Fruit fly (Drosophila melanogaster) whole organism: ENCODE data around the gene Arp5.

ENCODE experiments used
- CG8478 ChIP-seq: fragments of >200 bp; optimal IDR thresholded peaks from 2 replicates; lab custom pipeline; 2018; ENCODE audit warnings: inconsistent platforms
- EcR ChIP-seq, 2 experiments: fragments of >200 bp; optimal IDR thresholded peaks; 2 replicates each; lab custom pipeline; 2017; ENCODE audit warnings: missing biosample characterization in 2 of 2, missing genetic modification characterization in 2 of 2, missing genetic modification reagents in 2 of 2

dm6 chr3R:18158401-18158800, 26.9 kb upstream of the Arp5 start, which contains the start of gene CG14315:
- TF ChIP-seq EcR (GFP tag; optimal IDR thresholded peaks at IDR 0.05; lab: Kevin White, UChicago) (no peak), CG8478 (no peak)
